Worm (Caenorhabditis elegans) whole organism, L2 larva: ENCODE measurements around the gene Y55F3BL.6.

Experiments used
- aly-2 ChIP-seq: fragments of 150-350 bp; optimal IDR thresholded peaks from 2 replicates; lab custom pipeline; 2014; ENCODE audit warnings: missing biosample characterization, missing genetic modification characterization
- ceh-16 ChIP-seq: fragments of 150-350 bp; optimal IDR thresholded peaks from 2 replicates; lab custom pipeline; 2014; ENCODE audit warnings: missing biosample characterization, missing genetic modification characterization
- lin-13 ChIP-seq: fragments of 150-350 bp; optimal IDR thresholded peaks from 2 replicates; lab custom pipeline; 2014; ENCODE audit warnings: missing biosample characterization, missing genetic modification reagents, missing genetic modification characterization
- mdl-1 ChIP-seq, 2 experiments: fragments of 150-350 bp in 1 of 2; sonication (generic microtip) in 1 of 2; optimal IDR thresholded peaks; 2 replicates each; lab custom pipeline; 2017; ENCODE audit warnings: missing biosample characterization in 2 of 2, missing genetic modification characterization in 2 of 2
- nhr-25 ChIP-seq: fragments of 150-350 bp; sonication (generic microtip); optimal IDR thresholded peaks from 3 replicates; lab custom pipeline; 2014; ENCODE audit warnings: missing biosample characterization, missing genetic modification characterization
- nhr-77 ChIP-seq: fragments of 150-350 bp; optimal IDR thresholded peaks from 2 replicates; lab custom pipeline; 2014; ENCODE audit warnings: missing biosample characterization, missing genetic modification characterization

ce11 chrIV:842095-842494, 35.2 kb upstream of the Y55F3BL.6 start, which contains the start of gene Y55F3BR.6:
- TF ChIP-seq aly-2 (tag; lab: Kevin White, UChicago) (no peak), mdl-1 (tag; optimal IDR thresholded peaks at IDR 0.05; lab: Kevin White, UChicago) (no peak), lin-13 (GFP tag; lab: Kevin White, UChicago) (no peak), ceh-16 (tag; lab: Kevin White, UChicago) (no peak), nhr-25 (no peak), nhr-77 (tag; lab: Kevin White, UChicago) (no peak)
